Fruit fly (Drosophila melanogaster) whole organism, prepupa: Measurements from ENCODE around the gene CG9135.

ENCODE experiments used
- Blimp-1 ChIP-seq: fragments of 200-800 bp; sonication (Bioruptor generic); optimal IDR thresholded peaks from 3 replicates; lab custom pipeline; 2017; ENCODE audit warnings: missing biosample characterization, missing genetic modification characterization, mild to moderate bottlenecking, moderate library complexity, missing genetic modification reagents
- CG11294 ChIP-seq: fragments of 200-800 bp; sonication (Bioruptor generic); IDR thresholded peaks from 2 replicates; pipeline ENCODE4 v1.3.6; 2022; ENCODE audit warnings: missing biosample characterization, missing genetic modification characterization
- CG11902 ChIP-seq: fragments of 200-800 bp; sonication (Bioruptor generic); optimal IDR thresholded peaks from 3 replicates; lab custom pipeline; 2016; ENCODE audit warnings: missing biosample characterization, missing genetic modification characterization
- CG15336 ChIP-seq: fragments of 200-800 bp; sonication (Bioruptor generic); IDR thresholded peaks from 2 replicates; pipeline ENCODE4 v1.3.6; 2022; ENCODE audit warnings: missing biosample characterization, missing genetic modification characterization
- CG1621 ChIP-seq: fragments of 200-800 bp; sonication (Bioruptor generic); optimal IDR thresholded peaks from 3 replicates; lab custom pipeline; 2018; ENCODE audit warnings: missing biosample characterization, mild to moderate bottlenecking, missing genetic modification characterization
- CG16779 ChIP-seq: fragments of 200-800 bp; sonication (Bioruptor generic); optimal IDR thresholded peaks from 3 replicates; lab custom pipeline; 2017; ENCODE audit warnings: missing biosample characterization, mild to moderate bottlenecking, missing genetic modification characterization
- CG31627 ChIP-seq: fragments of 200-800 bp; sonication (Bioruptor generic); optimal IDR thresholded peaks from 3 replicates; lab custom pipeline; 2016; ENCODE audit warnings: missing biosample characterization, missing genetic modification characterization
- CG32006 ChIP-seq: fragments of 200-800 bp; sonication (Bioruptor generic); optimal IDR thresholded peaks from 3 replicates; lab custom pipeline; 2017; ENCODE audit warnings: missing biosample characterization, mild to moderate bottlenecking, missing genetic modification characterization
- CG34406 ChIP-seq: fragments of 200-800 bp; sonication (Bioruptor generic); optimal IDR thresholded peaks from 3 replicates; lab custom pipeline; 2016; ENCODE audit warnings: missing biosample characterization, missing genetic modification characterization
- CG3919 ChIP-seq: fragments of 200-800 bp; sonication (Bioruptor generic); optimal IDR thresholded peaks from 3 replicates; lab custom pipeline; 2016; ENCODE audit warnings: missing biosample characterization, missing genetic modification characterization
- CG4318 ChIP-seq: fragments of 200-800 bp; sonication (Bioruptor generic); optimal IDR thresholded peaks from 3 replicates; lab custom pipeline; 2017; ENCODE audit warnings: missing biosample characterization, mild to moderate bottlenecking, missing genetic modification characterization
- CG6163 ChIP-seq: fragments of 200-800 bp; sonication (Bioruptor generic); IDR thresholded peaks from 3 replicates; pipeline ENCODE4 v1.3.6; 2022; ENCODE audit warnings: missing biosample characterization, missing genetic modification characterization
- CG6276 ChIP-seq: fragments of 200-800 bp; sonication (Bioruptor generic); optimal IDR thresholded peaks from 2 replicates; lab custom pipeline; 2017; ENCODE audit warnings: missing biosample characterization, mild to moderate bottlenecking, missing genetic modification characterization
- CG6854 ChIP-seq: fragments of 200-800 bp; sonication (Bioruptor generic); optimal IDR thresholded peaks from 2 replicates; lab custom pipeline; 2017; ENCODE audit warnings: missing biosample characterization, mild to moderate bottlenecking, missing genetic modification characterization
- CG8119 ChIP-seq: fragments of 200-800 bp; sonication (Bioruptor generic); IDR thresholded peaks from 3 replicates; pipeline ENCODE4 v1.3.6; 2022; ENCODE audit warnings: missing biosample characterization, missing genetic modification characterization
- CG8319 ChIP-seq: fragments of 200-800 bp; sonication (Bioruptor generic); optimal IDR thresholded peaks from 3 replicates; lab custom pipeline; 2016; ENCODE audit warnings: missing biosample characterization, missing genetic modification characterization
- CG8632 ChIP-seq: fragments of 200-800 bp; sonication (Bioruptor generic); optimal IDR thresholded peaks from 3 replicates; lab custom pipeline; 2016; ENCODE audit warnings: missing biosample characterization, missing genetic modification characterization
- CG9139 ChIP-seq: fragments of 200-800 bp; sonication (Bioruptor generic); optimal IDR thresholded peaks from 3 replicates; lab custom pipeline; 2017; ENCODE audit warnings: missing biosample characterization, mild to moderate bottlenecking, missing genetic modification characterization
- Eip75B ChIP-seq: fragments of 200-800 bp; sonication (Bioruptor generic); optimal IDR thresholded peaks from 3 replicates; lab custom pipeline; 2016; ENCODE audit warnings: missing biosample characterization, missing genetic modification characterization
- Eip78C ChIP-seq: fragments of 200-800 bp; sonication (Bioruptor generic); peaks from one replicate; lab custom pipeline; 2016; ENCODE audit warnings: missing biosample characterization, missing genetic modification characterization
- Ets21C ChIP-seq: fragments of 200-800 bp; sonication (Bioruptor generic); optimal IDR thresholded peaks from 3 replicates; lab custom pipeline; 2016; ENCODE audit warnings: missing biosample characterization, missing genetic modification characterization
- Ets96B ChIP-seq: fragments of 200-800 bp; optimal IDR thresholded peaks from 2 replicates; lab custom pipeline; 2019; ENCODE audit warnings: missing biosample characterization, mild to moderate bottlenecking, missing genetic modification characterization, moderate library complexity
- Hr38 ChIP-seq: sonication (Bioruptor generic); optimal IDR thresholded peaks from 2 replicates; lab custom pipeline; 2016; ENCODE audit warnings: missing biosample characterization, missing genetic modification characterization
- Hr4 ChIP-seq: fragments of 200-800 bp; sonication (Bioruptor generic); optimal IDR thresholded peaks from 3 replicates; lab custom pipeline; 2016; ENCODE audit warnings: missing biosample characterization, missing genetic modification characterization
- Lpt ChIP-seq: fragments of 200-800 bp; sonication (Bioruptor generic); optimal IDR thresholded peaks from 3 replicates; lab custom pipeline; 2016; ENCODE audit warnings: missing biosample characterization, missing genetic modification characterization
- Met ChIP-seq: fragments of 200-800 bp; sonication (Bioruptor generic); optimal IDR thresholded peaks from 3 replicates; lab custom pipeline; 2016; ENCODE audit warnings: missing biosample characterization, missing genetic modification characterization
- OdsH ChIP-seq: fragments of 200-800 bp; sonication (Bioruptor generic); optimal IDR thresholded peaks from 3 replicates; lab custom pipeline; 2016; ENCODE audit warnings: missing biosample characterization, missing genetic modification characterization
- Sox102F ChIP-seq: fragments of 200-800 bp; sonication (Bioruptor generic); optimal IDR thresholded peaks from 2 replicates; lab custom pipeline; 2016; ENCODE audit warnings: missing biosample characterization, mild to moderate bottlenecking, missing genetic modification characterization
- Sox14 ChIP-seq: fragments of 200-800 bp; sonication (Bioruptor generic); optimal IDR thresholded peaks from 3 replicates; lab custom pipeline; 2016; ENCODE audit warnings: missing biosample characterization, missing genetic modification characterization
- Sox15 ChIP-seq: fragments of 200-800 bp; sonication (Bioruptor generic); optimal IDR thresholded peaks from 3 replicates; lab custom pipeline; 2016; ENCODE audit warnings: missing biosample characterization, missing genetic modification characterization
- dsx ChIP-seq: fragments of 200-800 bp; optimal IDR thresholded peaks from 3 replicates; lab custom pipeline; 2019; ENCODE audit warnings: missing biosample characterization, mild to moderate bottlenecking, missing genetic modification characterization, moderate library complexity; ENCODE audit not compliant: poor library complexity, severe bottlenecking
- fd59A ChIP-seq: fragments of 200-800 bp; sonication (Bioruptor generic); optimal IDR thresholded peaks from 2 replicates; lab custom pipeline; 2017; ENCODE audit warnings: missing biosample characterization, mild to moderate bottlenecking, missing genetic modification characterization, missing genetic modification reagents
- fd85E ChIP-seq: fragments of 200-800 bp; sonication (Bioruptor generic); optimal IDR thresholded peaks from 3 replicates; lab custom pipeline; 2016; ENCODE audit warnings: missing biosample characterization, missing genetic modification characterization
- fkh ChIP-seq: fragments of 200-800 bp; sonication (Bioruptor generic); optimal IDR thresholded peaks from 3 replicates; lab custom pipeline; 2017; ENCODE audit warnings: missing biosample characterization, mild to moderate bottlenecking, missing genetic modification characterization, moderate library complexity
- lz ChIP-seq: fragments of 200-800 bp; sonication (Bioruptor generic); optimal IDR thresholded peaks from 3 replicates; lab custom pipeline; 2016; ENCODE audit warnings: missing biosample characterization, missing genetic modification characterization
- net ChIP-seq: fragments of 200-800 bp; sonication (Bioruptor generic); optimal IDR thresholded peaks from 3 replicates; lab custom pipeline; 2016; ENCODE audit warnings: missing biosample characterization, missing genetic modification characterization
- salr ChIP-seq, 2 experiments: fragments of 200-800 bp; sonication (Bioruptor generic); optimal IDR thresholded peaks; 3 replicates each; lab custom pipeline; 2016 to 2018; ENCODE audit warnings: missing biosample characterization in 2 of 2, missing genetic modification characterization in 2 of 2, mild to moderate bottlenecking in 1 of 2
- spab ChIP-seq: fragments of 200-800 bp; sonication (Bioruptor generic); optimal IDR thresholded peaks from 2 replicates; lab custom pipeline; 2017; ENCODE audit warnings: missing biosample characterization, mild to moderate bottlenecking, missing genetic modification characterization, missing genetic modification reagents
- ss ChIP-seq, 2 experiments: fragments of 200-800 bp; sonication (Bioruptor generic); optimal IDR thresholded peaks; 2 replicates in 1 of 2; 3 replicates in 1 of 2; lab custom pipeline; 2017 to 2018; ENCODE audit warnings: mild to moderate bottlenecking in 2 of 2, missing biosample characterization in 2 of 2, missing genetic modification characterization in 2 of 2, moderate library complexity in 1 of 2
- svp ChIP-seq: fragments of 200-800 bp; sonication (Bioruptor generic); peaks from one replicate; lab custom pipeline; 2016; ENCODE audit warnings: missing biosample characterization, missing genetic modification characterization
- vri ChIP-seq: fragments of 200-800 bp; sonication (Bioruptor generic); optimal IDR thresholded peaks from 3 replicates; lab custom pipeline; 2016; ENCODE audit warnings: missing biosample characterization, mild to moderate bottlenecking, missing genetic modification characterization

Gene CG9135

dm6 chr2L:6092300-6092699 is 41.7 kb downstream of the CG9135 start:
- TF ChIP-seq CG8632 (no peak), CG15336 (GFP tag; lab: Robert Waterston, UW) (no peak), Ets96B (tag; lab: Kevin White, UChicago) (no peak), fkh (GFP tag; lab: Kevin White, UChicago) (no peak), spab (GFP tag; lab: Kevin White, UChicago) (no peak), Met (GFP tag; lab: Kevin White, UChicago) (no peak), Hr38 (GFP tag; lab: Kevin White, UChicago) (no peak), fd59A (GFP tag; lab: Kevin White, UChicago) (no peak), CG8319 (GFP tag; lab: Kevin White, UChicago) (no peak), ss (GFP tag; optimal IDR thresholded peaks at IDR 0.05; lab: Kevin White, UChicago) (no peak), CG9139 (GFP tag; lab: Kevin White, UChicago) (no peak), OdsH (GFP tag; lab: Kevin White, UChicago) (no peak), CG11902 (no peak), CG32006 (GFP tag; lab: Kevin White, UChicago) (no peak), dsx (GFP tag; lab: Kevin White, UChicago) (no peak), CG4318 (GFP tag; lab: Kevin White, UChicago) (no peak), fd85E (no peak)

DNA sequence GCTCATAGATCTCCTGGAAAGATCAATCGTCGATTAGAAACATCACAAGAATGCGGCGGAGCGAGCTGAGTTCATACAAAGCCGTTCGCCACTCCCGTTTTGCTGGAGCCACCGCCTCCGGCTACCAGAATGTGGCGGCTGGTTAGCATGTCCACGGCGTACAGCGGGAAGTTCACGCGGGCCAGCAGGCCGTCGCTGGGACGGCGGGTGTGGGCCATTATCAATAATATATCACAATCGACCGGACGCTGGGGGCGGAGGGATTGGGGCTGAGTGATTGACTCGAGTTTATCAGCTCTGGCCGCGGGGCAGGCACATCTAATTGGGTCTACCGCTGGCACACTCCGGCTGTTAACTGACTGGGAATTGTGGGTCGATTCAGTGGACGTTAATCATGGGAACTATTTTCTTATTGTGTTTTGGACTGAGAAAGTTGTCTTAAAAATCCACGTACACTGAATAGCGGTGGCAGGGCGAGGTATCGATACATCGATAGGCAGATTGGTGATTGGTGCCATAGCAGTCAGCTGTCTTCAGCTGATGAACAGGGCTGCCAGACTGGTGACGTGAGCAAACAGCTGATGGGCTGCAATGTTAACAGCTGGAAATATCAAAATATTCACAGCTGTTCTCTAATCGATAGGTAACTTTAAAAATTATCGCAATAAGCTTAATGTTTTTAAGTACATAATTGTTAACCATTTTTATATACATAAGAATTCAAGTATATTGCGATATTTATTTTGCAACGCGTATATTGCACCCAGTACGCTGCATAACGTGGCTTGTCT is 48.1 kb downstream of the CG9135 start, which contains the start of gene CG9175:
CG9175 (minus strand) TSS at position 488 of the 791 bp plus-strand sequence.
- TF ChIP-seq Sox14 (GFP tag; lab: Kevin White, UChicago) (peak; percentile 47), Eip75B (GFP tag; lab: Kevin White, UChicago) (no peak), svp (peak; percentile 96), CG1621 (peak; percentile 49), lz (GFP tag; lab: Kevin White, UChicago) (peak; percentile 14), Hr4 (GFP tag; lab: Kevin White, UChicago) (no peak), CG31627 (GFP tag; lab: Kevin White, UChicago) (peak; percentile 21), fkh (GFP tag; lab: Kevin White, UChicago) (peak; percentile 38), salr (GFP tag; optimal IDR thresholded peaks at IDR 0.05; lab: Kevin White, UChicago) (no peak), Eip78C (GFP tag; lab: Kevin White, UChicago) (peak; percentile 80), Lpt (no peak)
- TF ChIP-seq, all 60 proteins: peak for 7

- peak; percentile 63 for TF ChIP-seq Eip78C (GFP tag; lab: Kevin White, UChicago)
- TF ChIP-seq CG6854 (GFP tag; lab: Kevin White, UChicago): no peak
- TF ChIP-seq Met (GFP tag; lab: Kevin White, UChicago): peak; percentile 33
- TF ChIP-seq Sox14 (GFP tag; lab: Kevin White, UChicago): peak; percentile 54
These were observed 48.7 kb downstream of the CG9135 start for dm6 chr2L:6099270-6099644.

DNA sequence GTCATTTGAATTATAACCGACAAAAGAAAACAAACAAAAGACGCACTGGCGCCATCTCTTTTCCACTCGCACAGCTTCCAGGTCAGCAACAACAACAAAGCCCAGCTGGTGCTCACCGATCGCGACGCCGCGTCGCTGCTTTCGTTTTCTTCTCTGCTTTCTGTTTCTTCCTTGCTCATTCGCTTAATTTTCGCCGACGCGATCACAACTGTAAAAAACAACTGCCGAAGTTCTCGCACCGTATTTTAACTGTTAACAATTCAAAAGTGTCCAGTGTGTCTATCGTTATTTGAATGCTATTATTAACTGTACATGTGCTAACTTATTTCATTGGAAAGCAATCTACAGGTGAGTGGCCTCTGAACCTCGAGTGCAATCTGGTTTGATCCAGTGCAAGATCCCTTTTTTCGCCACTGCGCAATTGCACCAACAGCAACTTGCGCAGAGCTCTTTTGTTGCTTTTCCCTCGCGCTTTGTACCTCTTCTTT is 49.6 kb downstream of the CG9135 start, which contains the start of gene stai:
stai (plus strand) TSS at position 176 of the 488 bp plus-strand sequence.
- peak; percentile 47 for TF ChIP-seq Sox102F (GFP tag; lab: Kevin White, UChicago)
- peak; percentile 57 for TF ChIP-seq CG3919 (GFP tag; lab: Kevin White, UChicago)
- TF ChIP-seq CG15336 (GFP tag; lab: Robert Waterston, UW): peak; percentile 25; the same call in 1 of the 2 replicates
- TF ChIP-seq spab (GFP tag; lab: Kevin White, UChicago): no peak
- no peak for TF ChIP-seq vri (GFP tag; lab: Kevin White, UChicago)
- TF ChIP-seq CG6854 (GFP tag; lab: Kevin White, UChicago): peak; percentile 68
- peak; percentile 24 for TF ChIP-seq CG1621
- peak; percentile 17 for TF ChIP-seq Met (GFP tag; lab: Kevin White, UChicago)
- TF ChIP-seq Sox15 (GFP tag; lab: Kevin White, UChicago): no peak
- TF ChIP-seq CG8119 (GFP tag; lab: Robert Waterston, UW): peak; percentile 39; the same call in 1 of the 3 replicates
- TF ChIP-seq Hr38 (GFP tag; lab: Kevin White, UChicago): no peak
- peak; percentile 93 for TF ChIP-seq svp
- TF ChIP-seq Ets96B (tag; lab: Kevin White, UChicago): no peak
- no peak for TF ChIP-seq OdsH (GFP tag; lab: Kevin White, UChicago)
- no peak for TF ChIP-seq CG8632
- TF ChIP-seq CG6163 (GFP tag; lab: Robert Waterston, UW): peak; percentile 83; the same call in 2 of the 3 replicates
- no peak for TF ChIP-seq fd85E
- peak; percentile 86 for TF ChIP-seq Eip78C (GFP tag; lab: Kevin White, UChicago)
- peak; percentile 41 for TF ChIP-seq net (GFP tag; lab: Kevin White, UChicago)
- peak; percentile 88 for TF ChIP-seq Blimp-1 (GFP tag; lab: Kevin White, UChicago)
- no peak for TF ChIP-seq CG11294 (GFP tag; lab: Robert Waterston, UW)
- no peak for TF ChIP-seq CG34406 (GFP tag; lab: Kevin White, UChicago)
- peak; percentile 17 for TF ChIP-seq CG6276 (GFP tag; lab: Kevin White, UChicago)
- TF ChIP-seq CG16779 (tag; lab: Kevin White, UChicago): no peak
- TF ChIP-seq CG9139 (GFP tag; lab: Kevin White, UChicago): peak; percentile 51
- TF ChIP-seq Sox14 (GFP tag; lab: Kevin White, UChicago): peak; percentile 56
- no peak for TF ChIP-seq Ets21C (GFP tag; lab: Kevin White, UChicago)
